Worm (Caenorhabditis elegans): ENCODE measurements around the gene F41C3.1.

ce11 chrII:4715676-4716075, 36.4 kb upstream of the F41C3.1 start, which contains the start of gene F41C3.8:
- no peak for TF ChIP-seq odd-2 (tag; optimal IDR thresholded peaks at IDR 0.05)
- no peak for TF ChIP-seq ama-1 (optimal IDR thresholded peaks at IDR 0.05)
- no peak for TF ChIP-seq nhr-11 (tag; optimal IDR thresholded peaks at IDR 0.05)
- TF ChIP-seq zip-5 (tag; optimal IDR thresholded peaks at IDR 0.05) = no peak
- no peak for TF ChIP-seq ceh-31 (tag; optimal IDR thresholded peaks at IDR 0.05)
- TF ChIP-seq hlh-8 (tag; optimal IDR thresholded peaks at IDR 0.05) = no peak
- no peak for TF ChIP-seq ceh-9 (tag; optimal IDR thresholded peaks at IDR 0.05)
- no peak for TF ChIP-seq fkh-10 (GFP tag; optimal IDR thresholded peaks at IDR 0.05)
- TF ChIP-seq pqm-1 (tag; optimal IDR thresholded peaks at IDR 0.05) = no peak
- TF ChIP-seq tbx-2 (tag; optimal IDR thresholded peaks at IDR 0.05) = no peak
- no peak for TF ChIP-seq hlh-30 (tag; optimal IDR thresholded peaks at IDR 0.05; ENCODE audit: insufficient read depth)
